Worm (Caenorhabditis elegans) whole organism, late embryonic: ENCODE data around the gene ZK829.9.

Experiments
- ceh-6 ChIP-seq: fragments of 200-800 bp; sonication (Bioruptor generic); optimal IDR thresholded peaks from 2 replicates; lab custom pipeline; 2018; ENCODE audit warnings: mild to moderate bottlenecking, missing genetic modification characterization, missing compliant biosample characterization
- hlh-8 ChIP-seq: sonication (generic microtip); optimal IDR thresholded peaks from 2 replicates; lab custom pipeline; 2016; ENCODE audit warnings: missing genotype, missing genetic modification characterization, missing compliant biosample characterization
- tbx-2 ChIP-seq: sonication (generic microtip); optimal IDR thresholded peaks from 2 replicates; lab custom pipeline; 2016; ENCODE audit warnings: missing genetic modification characterization, missing compliant biosample characterization

DNA sequence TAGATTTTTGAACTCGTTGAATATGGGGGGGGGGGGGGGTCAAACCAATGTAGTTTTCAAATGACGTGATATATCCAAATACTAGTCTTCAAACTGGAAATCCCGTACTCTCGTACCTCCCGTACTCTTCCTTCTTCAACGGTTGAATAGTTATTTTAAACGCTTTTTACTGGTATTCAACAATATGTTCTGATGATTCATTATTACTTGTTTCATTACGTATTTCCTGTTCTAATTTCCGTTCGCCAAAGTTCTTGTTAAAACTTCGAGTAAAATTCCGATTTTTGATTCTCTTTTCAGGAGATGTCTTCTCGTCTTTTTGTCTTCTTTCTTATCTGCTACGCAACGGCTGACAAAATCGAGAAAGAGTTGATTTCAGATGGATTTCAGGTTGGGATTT, 39.8 kb upstream of the ZK829.9 start, which contains the start of gene nhx-9:
- no peak for TF ChIP-seq tbx-2 (tag; lab: Kevin White, UChicago)
- no peak for TF ChIP-seq hlh-8 (tag; lab: Kevin White, UChicago)
- TF ChIP-seq ceh-6 (GFP tag; lab: Kevin White, UChicago): no peak
